Worm (Caenorhabditis elegans) whole organism, late embryonic: Measurements from ENCODE around the gene oac-40.

Experiments
- C38D4.7 ChIP-seq: fragments of 200-800 bp; sonication (Bioruptor generic); optimal IDR thresholded peaks from 2 replicates; lab custom pipeline; 2018; ENCODE audit warnings: mild to moderate bottlenecking, missing genetic modification characterization, moderate library complexity, missing compliant biosample characterization
- K02D7.2 ChIP-seq: sonication (generic microtip); optimal IDR thresholded peaks from 2 replicates; lab custom pipeline; 2017; ENCODE audit warnings: mild to moderate bottlenecking, missing genetic modification characterization, missing compliant biosample characterization
- K09A11.1 ChIP-seq: sonication (generic microtip); optimal IDR thresholded peaks from 2 replicates; lab custom pipeline; 2017; ENCODE audit warnings: antibody characterized with exemption, mild to moderate bottlenecking, missing genetic modification characterization, missing compliant biosample characterization; ENCODE audit not compliant: insufficient read depth
- T23F11.4 ChIP-seq: fragments of 200-800 bp; sonication (Bioruptor generic); optimal IDR thresholded peaks from 2 replicates; lab custom pipeline; 2018; ENCODE audit warnings: mild to moderate bottlenecking, missing genetic modification characterization, missing compliant biosample characterization
- Y22D7AL.16 ChIP-seq: sonication (generic microtip); optimal IDR thresholded peaks from 2 replicates; lab custom pipeline; 2016; ENCODE audit warnings: missing genetic modification characterization, missing compliant biosample characterization
- ahr-1 ChIP-seq: sonication (generic microtip); optimal IDR thresholded peaks from 2 replicates; lab custom pipeline; 2016; ENCODE audit warnings: missing genetic modification characterization, missing compliant biosample characterization
- ama-1 ChIP-seq: fragments of 150-350 bp; optimal IDR thresholded peaks from 2 replicates; lab custom pipeline; 2014
- ceh-19 ChIP-seq: fragments of 200-800 bp; sonication (Bioruptor generic); optimal IDR thresholded peaks from 2 replicates; lab custom pipeline; 2018; ENCODE audit warnings: mild to moderate bottlenecking, missing genetic modification characterization, missing compliant biosample characterization
- ceh-30 ChIP-seq: fragments of 150-350 bp; optimal IDR thresholded peaks from 2 replicates; lab custom pipeline; 2014; ENCODE audit warnings: missing biosample characterization, missing genetic modification characterization
- ceh-34 ChIP-seq: sonication (generic microtip); optimal IDR thresholded peaks from 2 replicates; lab custom pipeline; 2016; ENCODE audit warnings: mild to moderate bottlenecking, missing genetic modification characterization, missing compliant biosample characterization
- ceh-45 ChIP-seq: fragments of 200-800 bp; sonication (Bioruptor generic); IDR thresholded peaks from 2 replicates; pipeline ENCODE4 v1.3.6; 2022; ENCODE audit warnings: missing genetic modification reagents, missing genetic modification characterization, missing compliant biosample characterization
- ceh-48 ChIP-seq: sonication (generic microtip); optimal IDR thresholded peaks from 2 replicates; lab custom pipeline; 2016; ENCODE audit warnings: missing genetic modification characterization, inconsistent platforms, missing compliant biosample characterization
- ceh-9 ChIP-seq: sonication (generic microtip); optimal IDR thresholded peaks from 2 replicates; lab custom pipeline; 2016; ENCODE audit warnings: mild to moderate bottlenecking, missing genetic modification characterization, inconsistent platforms, missing compliant biosample characterization
- dve-1 ChIP-seq: sonication (generic microtip); optimal IDR thresholded peaks from 2 replicates; lab custom pipeline; 2017; ENCODE audit warnings: antibody characterized with exemption, mild to moderate bottlenecking, missing genetic modification characterization, missing compliant biosample characterization
- elt-4 ChIP-seq: sonication (generic microtip); optimal IDR thresholded peaks from 2 replicates; lab custom pipeline; 2016; ENCODE audit warnings: missing genetic modification characterization, missing compliant biosample characterization
- ets-4 ChIP-seq: sonication (generic microtip); optimal IDR thresholded peaks from 2 replicates; lab custom pipeline; 2016; ENCODE audit warnings: missing genetic modification characterization, missing compliant biosample characterization
- eyg-1 ChIP-seq: sonication (generic microtip); optimal IDR thresholded peaks from 2 replicates; lab custom pipeline; 2016; ENCODE audit warnings: missing genotype, missing genetic modification characterization, missing compliant biosample characterization
- fax-1 ChIP-seq: sonication (generic microtip); optimal IDR thresholded peaks from 2 replicates; lab custom pipeline; 2016; ENCODE audit warnings: missing genotype, missing genetic modification characterization, missing compliant biosample characterization
- gmeb-2 ChIP-seq: sonication (generic microtip); optimal IDR thresholded peaks from 2 replicates; lab custom pipeline; 2016; ENCODE audit warnings: missing genetic modification characterization, inconsistent platforms, missing compliant biosample characterization
- hlh-13 ChIP-seq: fragments of 200-800 bp; sonication (Bioruptor generic); optimal IDR thresholded peaks from 2 replicates; lab custom pipeline; 2018; ENCODE audit warnings: mild to moderate bottlenecking, missing genetic modification characterization, missing compliant biosample characterization
- hlh-6 ChIP-seq: sonication (generic microtip); optimal IDR thresholded peaks from 2 replicates; lab custom pipeline; 2016; ENCODE audit warnings: missing genotype, missing genetic modification characterization, missing compliant biosample characterization
- hlh-8 ChIP-seq: sonication (generic microtip); optimal IDR thresholded peaks from 2 replicates; lab custom pipeline; 2016; ENCODE audit warnings: missing genotype, missing genetic modification characterization, missing compliant biosample characterization
- lim-6 ChIP-seq: sonication (generic microtip); optimal IDR thresholded peaks from 2 replicates; lab custom pipeline; 2016; ENCODE audit warnings: missing genetic modification characterization, missing compliant biosample characterization
- lin-11 ChIP-seq: fragments of 200-800 bp; sonication (Bioruptor generic); optimal IDR thresholded peaks from 2 replicates; lab custom pipeline; 2018; ENCODE audit warnings: mild to moderate bottlenecking, missing genetic modification characterization, missing compliant biosample characterization
- madf-2 ChIP-seq: sonication (generic microtip); optimal IDR thresholded peaks from 2 replicates; lab custom pipeline; 2017; ENCODE audit warnings: missing genetic modification characterization, missing compliant biosample characterization
- nfya-1 ChIP-seq: sonication (generic microtip); optimal IDR thresholded peaks from 2 replicates; lab custom pipeline; 2017; ENCODE audit warnings: missing genetic modification characterization, mild to moderate bottlenecking, missing compliant biosample characterization, antibody characterized with exemption, moderate library complexity
- nhr-11 ChIP-seq: fragments of 150-350 bp; optimal IDR thresholded peaks from 2 replicates; lab custom pipeline; 2014; ENCODE audit warnings: missing biosample characterization, missing genetic modification characterization
- nhr-232 ChIP-seq: sonication (generic microtip); optimal IDR thresholded peaks from 2 replicates; lab custom pipeline; 2016; ENCODE audit warnings: missing genetic modification characterization, missing compliant biosample characterization
- npax-4 ChIP-seq: sonication (generic microtip); optimal IDR thresholded peaks from 2 replicates; lab custom pipeline; 2016; ENCODE audit warnings: missing genetic modification characterization, missing compliant biosample characterization
- pag-3 ChIP-seq: sonication (generic microtip); optimal IDR thresholded peaks from 2 replicates; lab custom pipeline; 2016; ENCODE audit warnings: missing compliant biosample characterization, missing genetic modification characterization, borderline replicate concordance
- pat-9 ChIP-seq: fragments of 200-800 bp; sonication (Bioruptor generic); optimal IDR thresholded peaks from 2 replicates; lab custom pipeline; 2018; ENCODE audit warnings: mild to moderate bottlenecking, missing genetic modification characterization, moderate library complexity, missing compliant biosample characterization
- pha-4 ChIP-seq: fragments of 150-350 bp; optimal IDR thresholded peaks from 2 replicates; lab custom pipeline; 2018; ENCODE audit warnings: missing biosample characterization, missing genetic modification reagents, missing genetic modification characterization
- ref-2 ChIP-seq: sonication (generic microtip); optimal IDR thresholded peaks from 2 replicates; lab custom pipeline; 2016; ENCODE audit warnings: missing genetic modification characterization, missing compliant biosample characterization
- rnt-1 ChIP-seq: sonication (generic microtip); optimal IDR thresholded peaks from 2 replicates; lab custom pipeline; 2016; ENCODE audit warnings: missing genetic modification characterization, missing compliant biosample characterization
- sdc-2 ChIP-seq: sonication (generic microtip); optimal IDR thresholded peaks from 2 replicates; lab custom pipeline; 2016; ENCODE audit warnings: missing genotype, missing genetic modification characterization, missing compliant biosample characterization
- sox-2 ChIP-seq: fragments of 200-800 bp; sonication (Bioruptor generic); IDR thresholded peaks from 2 replicates; pipeline ENCODE4 v1.3.6; 2022; ENCODE audit warnings: missing genetic modification reagents, missing genetic modification characterization, missing compliant biosample characterization
- sox-4 ChIP-seq: sonication (generic microtip); optimal IDR thresholded peaks from 2 replicates; lab custom pipeline; 2017; ENCODE audit warnings: mild to moderate bottlenecking, missing genetic modification characterization, inconsistent platforms, missing compliant biosample characterization
- syd-9 ChIP-seq: sonication (generic microtip); optimal IDR thresholded peaks from 2 replicates; lab custom pipeline; 2016; ENCODE audit warnings: mild to moderate bottlenecking, missing genetic modification characterization, moderate library complexity, missing compliant biosample characterization
- tbx-2 ChIP-seq: sonication (generic microtip); optimal IDR thresholded peaks from 2 replicates; lab custom pipeline; 2016; ENCODE audit warnings: missing genetic modification characterization, missing compliant biosample characterization
- tbx-7 ChIP-seq: sonication (generic microtip); optimal IDR thresholded peaks from 2 replicates; lab custom pipeline; 2016; ENCODE audit warnings: missing genotype, missing genetic modification characterization, missing compliant biosample characterization
- unc-3 ChIP-seq, 2 experiments: fragments of 200-800 bp in 1 of 2; sonication (Bioruptor generic) in 1 of 2; sonication (generic microtip) in 1 of 2; conservative IDR thresholded peaks in 1 of 2; optimal IDR thresholded peaks in 1 of 2; 2 replicates each; pipeline versions ENCODE4 v1.3.6 to Lab custom; 2016 to 2022; ENCODE audit warnings: missing compliant biosample characterization in 2 of 2, missing genetic modification characterization in 2 of 2, missing genetic modification reagents in 1 of 2
- unc-42 ChIP-seq: sonication (generic microtip); optimal IDR thresholded peaks from 2 replicates; lab custom pipeline; 2016; ENCODE audit warnings: missing genotype, missing genetic modification characterization, missing compliant biosample characterization

oac-40 gene

ce11 chrV:9024713-9025112, 8.1 kb downstream of the oac-40 start, which contains the start of gene bus-1:
bus-1 (minus strand) TSS chrV:9024813.
- TF ChIP-seq ceh-48 (no peak), madf-2 (tag; lab: Kevin White, UChicago) (no peak), ref-2 (no peak), ceh-30 (no peak), K09A11.1 (tag; lab: Kevin White, UChicago) (no peak), sox-4 (tag; lab: Kevin White, UChicago) (no peak), npax-4 (tag; lab: Kevin White, UChicago) (no peak), T23F11.4 (GFP tag; lab: Kevin White, UChicago) (no peak), hlh-6 (tag; lab: Kevin White, UChicago) (no peak), pag-3 (tag; lab: Kevin White, UChicago) (no peak), fax-1 (tag; lab: Kevin White, UChicago) (no peak), tbx-2 (tag; lab: Kevin White, UChicago) (no peak), nhr-232 (tag; lab: Kevin White, UChicago) (no peak), ceh-34 (tag; lab: Kevin White, UChicago) (no peak), nfya-1 (tag; lab: Kevin White, UChicago) (no peak), ama-1 (lab: Kevin White, UChicago) (no peak), elt-4 (tag; lab: Kevin White, UChicago) (no peak), K02D7.2 (tag; lab: Kevin White, UChicago) (no peak), nhr-11 (tag; lab: Kevin White, UChicago) (no peak)
- TF ChIP-seq, all 69 proteins: peak for 0

- TF ChIP-seq ref-2 (no peak), C38D4.7 (GFP tag; lab: Kevin White, UChicago) (no peak), madf-2 (tag; lab: Kevin White, UChicago) (no peak), syd-9 (tag; lab: Kevin White, UChicago) (no peak), sox-4 (tag; lab: Kevin White, UChicago) (no peak), rnt-1 (tag; lab: Kevin White, UChicago) (no peak), unc-3 (GFP tag; conservative IDR thresholded peaks at IDR 0.05; lab: Robert Waterston, UW) (no peak), unc-3 (tag; optimal IDR thresholded peaks at IDR 0.05; lab: Kevin White, UChicago) (no peak), hlh-13 (no peak), lin-11 (tag; lab: Kevin White, UChicago) (no peak), pag-3 (tag; lab: Kevin White, UChicago) (no peak), sox-2 (GFP tag; lab: Robert Waterston, UW) (no peak), pat-9 (tag; lab: Kevin White, UChicago) (no peak), ceh-9 (tag; lab: Kevin White, UChicago) (no peak), pha-4 (no peak), Y22D7AL.16 (tag; lab: Kevin White, UChicago) (no peak), nhr-232 (tag; lab: Kevin White, UChicago) (no peak), npax-4 (tag; lab: Kevin White, UChicago) (no peak)
- TF ChIP-seq, all 69 proteins: peak for 0
Measured at ce11 chrV:9030248-9030647, 13.7 kb downstream of the oac-40 start, which contains the start of gene C25E10.5. C25E10.5 (plus strand) TSS chrV:9030548.

- TF ChIP-seq ref-2: no peak
Measured at ce11 chrV:9033267-9033666, 16.7 kb downstream of the oac-40 start, which contains the start of gene C25E10.4. C25E10.4 (plus strand) TSS chrV:9033567.

ce11 chrV:9035685-9036084, 19.1 kb downstream of the oac-40 start, which contains the start of gene srsx-34:
srsx-34 (plus strand) TSS chrV:9035985.
- no peak for TF ChIP-seq K09A11.1 (tag; lab: Kevin White, UChicago)
- no peak for TF ChIP-seq sox-2 (GFP tag; lab: Robert Waterston, UW)
- no peak for TF ChIP-seq Y22D7AL.16 (tag; lab: Kevin White, UChicago)
- no peak for TF ChIP-seq ets-4 (tag; lab: Kevin White, UChicago)
- TF ChIP-seq gmeb-2: no peak
- no peak for TF ChIP-seq ceh-34 (tag; lab: Kevin White, UChicago)

- TF ChIP-seq madf-2 (tag; lab: Kevin White, UChicago): no peak
- no peak for TF ChIP-seq elt-4 (tag; lab: Kevin White, UChicago)
- no peak for TF ChIP-seq C38D4.7 (GFP tag; lab: Kevin White, UChicago)
- no peak for TF ChIP-seq ceh-19 (GFP tag; lab: Kevin White, UChicago)
- TF ChIP-seq hlh-8 (tag; lab: Kevin White, UChicago): no peak
- TF ChIP-seq tbx-7 (tag; lab: Kevin White, UChicago): no peak
- no peak for TF ChIP-seq eyg-1
- TF ChIP-seq ceh-30: no peak
- TF ChIP-seq nhr-232 (tag; lab: Kevin White, UChicago): no peak
- no peak for TF ChIP-seq sdc-2
- no peak for TF ChIP-seq ahr-1 (tag; lab: Kevin White, UChicago)
- no peak for TF ChIP-seq unc-42 (tag; lab: Kevin White, UChicago)
- TF ChIP-seq dve-1: no peak
- TF ChIP-seq ceh-45: no peak
- no peak for TF ChIP-seq sox-2 (GFP tag; lab: Robert Waterston, UW)
- no peak for TF ChIP-seq lim-6
- TF ChIP-seq ceh-48: no peak
Measured at ce11 chrV:9041030-9041429, 24.5 kb downstream of the oac-40 start, which contains the start of gene cyp-33B1. cyp-33B1 (plus strand) TSS chrV:9041330.
